Worm (Caenorhabditis elegans): ENCODE measurements around the gene str-168.
"Not testable (repeated sequence)": the region's sequence is repeated elsewhere in the genome, so short reads cannot be mapped to it uniquely, and the experiment has no call there.

str-168 gene

ce11 chrIV:4945771-4946170, 7.0 kb downstream of the str-168 start, which contains the start of gene str-169:
str-169 (plus strand) TSS chrIV:4946071.
- TF ChIP-seq zip-11 (GFP tag; IDR thresholded peaks at IDR 0.05) (no peak), nhr-6 (tag; optimal IDR thresholded peaks at IDR 0.05) (no peak), fkh-10 (GFP tag; optimal IDR thresholded peaks at IDR 0.05) (no peak), nhr-42 (GFP tag; IDR thresholded peaks at IDR 0.05) (no peak), mep-1 (tag; optimal IDR thresholded peaks at IDR 0.05) (no peak), nhr-25 (tag; optimal IDR thresholded peaks at IDR 0.05; ENCODE audit: borderline replicate concordance, insufficient read depth) (no peak), daf-8 (GFP tag; IDR thresholded peaks at IDR 0.05) (no peak), T26A8.4 (GFP tag; IDR thresholded peaks at IDR 0.05) (no peak), F10B5.3 (tag; optimal IDR thresholded peaks at IDR 0.05) (no peak), gei-8 (GFP tag; optimal IDR thresholded peaks at IDR 0.05) (no peak), ceh-32 (tag; optimal IDR thresholded peaks at IDR 0.05; ENCODE audit: poor library complexity) (no peak), sdz-12 (GFP tag; optimal IDR thresholded peaks at IDR 0.05) (no peak), Y48G9A.11 (GFP tag; IDR thresholded peaks at IDR 0.05) (no peak), daf-12 (tag; optimal IDR thresholded peaks at IDR 0.05) (no peak), pqm-1 (tag; optimal IDR thresholded peaks at IDR 0.05) (no peak), nhr-111 (GFP tag; optimal IDR thresholded peaks at IDR 0.05) (no peak)

ce11 chrIV:4949729-4950128, 11.0 kb downstream of the str-168 start:
- TF ChIP-seq pha-4 (GFP tag; IDR thresholded peaks at IDR 0.05) (peak; percentile 88; the same call in 1 of the 2 replicates), F26F4.8 (GFP tag; conservative IDR thresholded peaks at IDR 0.05) (peak; percentile 89), arid-1 (GFP tag; conservative IDR thresholded peaks at IDR 0.05) (peak; percentile 82), zfp-3 (GFP tag; conservative IDR thresholded peaks at IDR 0.05) (peak; percentile 52; the same call in 1 of the 2 replicates), snpc-1.2 (GFP tag; IDR thresholded peaks at IDR 0.05) (peak; percentile 96)
- not testable (repeated sequence) for TF ChIP-seq pha-4 (tag; optimal IDR thresholded peaks at IDR 0.05)

ce11 chrIV:4953887-4954286, 15.1 kb downstream of the str-168 start, which contains the start of gene str-163:
str-163 (plus strand) TSS chrIV:4954187.
- TF ChIP-seq nhr-10 (tag; optimal IDR thresholded peaks at IDR 0.05) (no peak), lin-1 (GFP tag; IDR thresholded peaks at IDR 0.05) (no peak), daf-19 (GFP tag; conservative IDR thresholded peaks at IDR 0.05) (no peak)

- TF ChIP-seq hmg-1.1 (GFP tag; IDR thresholded peaks at IDR 0.05) (no peak), T20F7.1 (GFP tag; optimal IDR thresholded peaks at IDR 0.05) (no peak), zag-1 (tag; optimal IDR thresholded peaks at IDR 0.05) (no peak), tra-1 (GFP tag; IDR thresholded peaks at IDR 0.05) (no peak), ceh-82 (tag; optimal IDR thresholded peaks at IDR 0.05) (no peak), nhr-42 (GFP tag; IDR thresholded peaks at IDR 0.05) (no peak), unc-62 (GFP tag; optimal IDR thresholded peaks at IDR 0.05 in 1 of 2) (peak in 1 of 2 experiments; percentile 53), unc-62 (tag; optimal IDR thresholded peaks at IDR 0.05) (no peak)
Observed at ce11 chrIV:4960623-4961022, 21.9 kb downstream of the str-168 start, which contains the start of gene str-164. str-164 (plus strand) TSS chrIV:4960735.

- TF ChIP-seq unc-62 (GFP tag; optimal IDR thresholded peaks at IDR 0.05 in 1 of 2), result peak in 1 of 2 experiments; percentile 99
- no peak for TF ChIP-seq unc-62 (tag; optimal IDR thresholded peaks at IDR 0.05)
- no peak for TF ChIP-seq hif-1 (tag; optimal IDR thresholded peaks at IDR 0.05)
Observed at ce11 chrIV:4963834-4964233, 25.1 kb downstream of the str-168 start, which contains the start of gene txt-3. txt-3 (plus strand) TSS chrIV:4963958.
